Fruit fly (Drosophila melanogaster): ENCODE data around the gene Ir67a.
A peak's percentile ranks its signal among the peaks of the same experiment; 100 is the strongest.

Ir67a gene

dm6 chr3L:9528835-9529234 lies 15.0 kb downstream of the Ir67a start, which contains the start of gene Or67a:
Or67a (plus strand) TSS chr3L:9529067.
- TF ChIP-seq kay (GFP tag; ENCODE audit: borderline replicate concordance), result no peak
- no peak for TF ChIP-seq cnc (optimal IDR thresholded peaks at IDR 0.05)
- TF ChIP-seq Crg-1 (GFP tag; optimal IDR thresholded peaks at IDR 0.05), result no peak
- no peak for TF ChIP-seq CG7045 (GFP tag; optimal IDR thresholded peaks at IDR 0.05)
- no peak for TF ChIP-seq CG14711 (tag; optimal IDR thresholded peaks at IDR 0.05)
- TF ChIP-seq CG5204 (GFP tag; optimal IDR thresholded peaks at IDR 0.05), result no peak
- no peak for TF ChIP-seq CG1620 (GFP tag; optimal IDR thresholded peaks at IDR 0.05)
- no peak for TF ChIP-seq tj (GFP tag; optimal IDR thresholded peaks at IDR 0.05)
- no peak for TF ChIP-seq ovo (GFP tag; optimal IDR thresholded peaks at IDR 0.05)
- no peak for TF ChIP-seq CG33017 (tag; optimal IDR thresholded peaks at IDR 0.05)
- no peak for TF ChIP-seq Hr96 (GFP tag; optimal IDR thresholded peaks at IDR 0.05)
- TF ChIP-seq Mnt (GFP tag; optimal IDR thresholded peaks at IDR 0.05), result no peak
- no peak for TF ChIP-seq pad (GFP tag; optimal IDR thresholded peaks at IDR 0.05)
- no peak for TF ChIP-seq CG7101 (tag; optimal IDR thresholded peaks at IDR 0.05)

DNA sequence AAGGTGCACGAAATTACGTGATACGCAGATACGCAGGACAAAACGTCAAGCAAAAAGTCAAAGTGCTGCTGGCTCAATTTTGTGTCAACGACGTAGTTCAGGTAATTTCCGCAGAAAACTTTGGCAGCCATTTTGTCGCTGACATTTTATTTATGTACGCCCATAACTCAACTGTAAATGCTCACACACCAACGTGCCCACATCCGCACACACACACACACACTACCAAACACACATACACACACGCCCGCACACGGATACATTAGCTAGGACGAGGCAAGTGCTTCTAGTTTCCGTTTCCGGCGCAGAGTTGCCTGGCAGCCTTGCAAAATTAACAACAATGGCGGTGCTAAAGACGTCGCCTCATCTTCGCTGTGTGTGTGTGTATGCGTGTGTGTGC lies 18.4 kb downstream of the Ir67a start, which contains the start of gene CG33700:
CG33700 (minus strand) TSS at position 101 of the 400 bp plus-strand sequence.
- TF ChIP-seq Mnt (GFP tag; optimal IDR thresholded peaks at IDR 0.05) (no peak), bab1 (GFP tag; optimal IDR thresholded peaks at IDR 0.05) (no peak)

dm6 chr3L:9513309-9513708 lies 30.5 kb downstream of the Ir67a start, which contains the start of gene CG33702:
CG33702 (minus strand) TSS chr3L:9513409.
- no peak for TF ChIP-seq ovo (GFP tag; optimal IDR thresholded peaks at IDR 0.05)
- TF ChIP-seq CG33017 (tag; optimal IDR thresholded peaks at IDR 0.05), result no peak
- no peak for TF ChIP-seq CG14711 (tag; optimal IDR thresholded peaks at IDR 0.05)
- TF ChIP-seq tj (GFP tag; optimal IDR thresholded peaks at IDR 0.05), result no peak
- no peak for TF ChIP-seq Mnt (GFP tag; optimal IDR thresholded peaks at IDR 0.05)
- no peak for TF ChIP-seq CG1620 (GFP tag; optimal IDR thresholded peaks at IDR 0.05)
- TF ChIP-seq Hr96 (GFP tag; optimal IDR thresholded peaks at IDR 0.05), result no peak
- TF ChIP-seq CG12768 (GFP tag; optimal IDR thresholded peaks at IDR 0.05), result no peak
- TF ChIP-seq Crg-1 (GFP tag; optimal IDR thresholded peaks at IDR 0.05), result no peak
- no peak for TF ChIP-seq bab1 (GFP tag; optimal IDR thresholded peaks at IDR 0.05)
- TF ChIP-seq CG11617 (GFP tag; optimal IDR thresholded peaks at IDR 0.05), result no peak
- no peak for TF ChIP-seq CG7101 (tag; optimal IDR thresholded peaks at IDR 0.05)
- no peak for TF ChIP-seq cnc (optimal IDR thresholded peaks at IDR 0.05)
- no peak for TF ChIP-seq toe (GFP tag; optimal IDR thresholded peaks at IDR 0.05)
- TF ChIP-seq Clk (GFP tag; optimal IDR thresholded peaks at IDR 0.05), result no peak
- TF ChIP-seq pad (GFP tag; optimal IDR thresholded peaks at IDR 0.05), result no peak
- TF ChIP-seq kay (GFP tag; ENCODE audit: borderline replicate concordance), result no peak
- no peak for TF ChIP-seq CG7045 (GFP tag; optimal IDR thresholded peaks at IDR 0.05)
- no peak for TF ChIP-seq cic (GFP tag; optimal IDR thresholded peaks at IDR 0.05)
- no peak for TF ChIP-seq CG5204 (GFP tag; optimal IDR thresholded peaks at IDR 0.05)

dm6 chr3L:9512560-9512959 lies 31.2 kb downstream of the Ir67a start, which contains the start of gene CG33703:
CG33703 (minus strand) TSS chr3L:9512660.
- TF ChIP-seq kay (GFP tag; ENCODE audit: borderline replicate concordance) (peak; percentile 29), bab1 (GFP tag; optimal IDR thresholded peaks at IDR 0.05) (no peak)

- TF ChIP-seq CG14711 (tag; optimal IDR thresholded peaks at IDR 0.05), result peak; percentile 36
- TF ChIP-seq toe (GFP tag; optimal IDR thresholded peaks at IDR 0.05), result peak; percentile 12
- TF ChIP-seq tj (GFP tag; optimal IDR thresholded peaks at IDR 0.05), result peak; percentile 18
- TF ChIP-seq Crg-1 (GFP tag; optimal IDR thresholded peaks at IDR 0.05), result no peak
- peak; percentile 95 for TF ChIP-seq pad (GFP tag; optimal IDR thresholded peaks at IDR 0.05)
- no peak for TF ChIP-seq CG1620 (GFP tag; optimal IDR thresholded peaks at IDR 0.05)
- peak; percentile 68 for TF ChIP-seq bab1 (GFP tag; optimal IDR thresholded peaks at IDR 0.05)
- no peak for TF ChIP-seq CG7045 (GFP tag; optimal IDR thresholded peaks at IDR 0.05)
- TF ChIP-seq Mnt (GFP tag; optimal IDR thresholded peaks at IDR 0.05), result peak; percentile 38
- TF ChIP-seq CG5204 (GFP tag; optimal IDR thresholded peaks at IDR 0.05), result no peak
- peak; percentile 46 for TF ChIP-seq kay (GFP tag; ENCODE audit: borderline replicate concordance)
- TF ChIP-seq cic (GFP tag; optimal IDR thresholded peaks at IDR 0.05), result no peak
- no peak for TF ChIP-seq cnc (optimal IDR thresholded peaks at IDR 0.05)
- TF ChIP-seq CG7101 (tag; optimal IDR thresholded peaks at IDR 0.05), result peak; percentile 51
- TF ChIP-seq CG33017 (tag; optimal IDR thresholded peaks at IDR 0.05), result peak; percentile 34
- TF ChIP-seq Clk (GFP tag; optimal IDR thresholded peaks at IDR 0.05), result no peak
- no peak for TF ChIP-seq ovo (GFP tag; optimal IDR thresholded peaks at IDR 0.05)
- TF ChIP-seq CG11617 (GFP tag; optimal IDR thresholded peaks at IDR 0.05), result peak; percentile 34
- TF ChIP-seq Hr96 (GFP tag; optimal IDR thresholded peaks at IDR 0.05), result peak; percentile 46
- peak; percentile 56 for TF ChIP-seq CG12768 (GFP tag; optimal IDR thresholded peaks at IDR 0.05)
Measured at dm6 chr3L:9511287-9512256, 32.2 kb downstream of the Ir67a start, which contains the start of gene RpS9. RpS9 (minus strand) TSS chr3L:9511531.
